Worm (Caenorhabditis elegans) whole organism, late embryonic: ENCODE results near the gene txt-14.

Source experiments
- C08G9.2 ChIP-seq: sonication (generic microtip); optimal IDR thresholded peaks from 2 replicates; lab custom pipeline; 2016; ENCODE audit warnings: mild to moderate bottlenecking, missing genetic modification characterization, moderate library complexity, missing compliant biosample characterization
- C38D4.7 ChIP-seq: fragments of 200-800 bp; sonication (Bioruptor generic); optimal IDR thresholded peaks from 2 replicates; lab custom pipeline; 2018; ENCODE audit warnings: mild to moderate bottlenecking, missing genetic modification characterization, moderate library complexity, missing compliant biosample characterization
- K02D7.2 ChIP-seq: sonication (generic microtip); optimal IDR thresholded peaks from 2 replicates; lab custom pipeline; 2017; ENCODE audit warnings: mild to moderate bottlenecking, missing genetic modification characterization, missing compliant biosample characterization
- Y22D7AL.16 ChIP-seq: sonication (generic microtip); optimal IDR thresholded peaks from 2 replicates; lab custom pipeline; 2016; ENCODE audit warnings: missing genetic modification characterization, missing compliant biosample characterization
- ahr-1 ChIP-seq: sonication (generic microtip); optimal IDR thresholded peaks from 2 replicates; lab custom pipeline; 2016; ENCODE audit warnings: missing genetic modification characterization, missing compliant biosample characterization
- ceh-18 ChIP-seq: sonication (generic microtip); optimal IDR thresholded peaks from 2 replicates; lab custom pipeline; 2016; ENCODE audit warnings: missing genetic modification characterization, missing compliant biosample characterization
- ceh-19 ChIP-seq: fragments of 200-800 bp; sonication (Bioruptor generic); optimal IDR thresholded peaks from 2 replicates; lab custom pipeline; 2018; ENCODE audit warnings: mild to moderate bottlenecking, missing genetic modification characterization, missing compliant biosample characterization
- ceh-24 ChIP-seq: sonication (generic microtip); optimal IDR thresholded peaks from 2 replicates; lab custom pipeline; 2016; ENCODE audit warnings: mild to moderate bottlenecking, missing genetic modification characterization, missing compliant biosample characterization
- ceh-30 ChIP-seq: fragments of 150-350 bp; optimal IDR thresholded peaks from 2 replicates; lab custom pipeline; 2014; ENCODE audit warnings: missing biosample characterization, missing genetic modification characterization
- ceh-31 ChIP-seq: sonication (generic microtip); optimal IDR thresholded peaks from 2 replicates; lab custom pipeline; 2016; ENCODE audit warnings: missing genetic modification characterization, missing compliant biosample characterization
- ceh-48 ChIP-seq: sonication (generic microtip); optimal IDR thresholded peaks from 2 replicates; lab custom pipeline; 2016; ENCODE audit warnings: missing genetic modification characterization, inconsistent platforms, missing compliant biosample characterization
- ceh-6 ChIP-seq: fragments of 200-800 bp; sonication (Bioruptor generic); optimal IDR thresholded peaks from 2 replicates; lab custom pipeline; 2018; ENCODE audit warnings: mild to moderate bottlenecking, missing genetic modification characterization, missing compliant biosample characterization
- che-1 ChIP-seq: sonication (generic microtip); optimal IDR thresholded peaks from 2 replicates; lab custom pipeline; 2016; ENCODE audit warnings: mild to moderate bottlenecking, missing genetic modification characterization, missing compliant biosample characterization
- dmd-4 ChIP-seq: sonication (generic microtip); optimal IDR thresholded peaks from 2 replicates; lab custom pipeline; 2016; ENCODE audit warnings: borderline replicate concordance, missing genetic modification characterization, missing compliant biosample characterization
- dve-1 ChIP-seq: sonication (generic microtip); optimal IDR thresholded peaks from 2 replicates; lab custom pipeline; 2017; ENCODE audit warnings: antibody characterized with exemption, mild to moderate bottlenecking, missing genetic modification characterization, missing compliant biosample characterization
- elt-2 ChIP-seq: sonication (generic microtip); optimal IDR thresholded peaks from 2 replicates; lab custom pipeline; 2016; ENCODE audit warnings: missing genetic modification reagents, missing genetic modification characterization, missing compliant biosample characterization
- ets-4 ChIP-seq: sonication (generic microtip); optimal IDR thresholded peaks from 2 replicates; lab custom pipeline; 2016; ENCODE audit warnings: missing genetic modification characterization, missing compliant biosample characterization
- eyg-1 ChIP-seq: sonication (generic microtip); optimal IDR thresholded peaks from 2 replicates; lab custom pipeline; 2016; ENCODE audit warnings: missing genotype, missing genetic modification characterization, missing compliant biosample characterization
- fkh-10 ChIP-seq: fragments of 150-350 bp; optimal IDR thresholded peaks from 2 replicates; lab custom pipeline; 2014; ENCODE audit warnings: missing biosample characterization, missing genetic modification reagents, missing genetic modification characterization
- fkh-6 ChIP-seq: sonication (generic microtip); optimal IDR thresholded peaks from 2 replicates; lab custom pipeline; 2016; ENCODE audit warnings: missing genetic modification characterization, missing compliant biosample characterization
- hlh-30 ChIP-seq: sonication (generic microtip); optimal IDR thresholded peaks from 2 replicates; lab custom pipeline; 2017; ENCODE audit warnings: antibody characterized with exemption, missing genetic modification characterization, missing compliant biosample characterization; ENCODE audit not compliant: insufficient read depth
- hlh-6 ChIP-seq: sonication (generic microtip); optimal IDR thresholded peaks from 2 replicates; lab custom pipeline; 2016; ENCODE audit warnings: missing genotype, missing genetic modification characterization, missing compliant biosample characterization
- hlh-8 ChIP-seq: sonication (generic microtip); optimal IDR thresholded peaks from 2 replicates; lab custom pipeline; 2016; ENCODE audit warnings: missing genotype, missing genetic modification characterization, missing compliant biosample characterization
- mec-3 ChIP-seq: sonication (generic microtip); optimal IDR thresholded peaks from 2 replicates; lab custom pipeline; 2016; ENCODE audit warnings: borderline replicate concordance, missing genetic modification characterization, missing compliant biosample characterization
- nhr-11 ChIP-seq: fragments of 150-350 bp; optimal IDR thresholded peaks from 2 replicates; lab custom pipeline; 2014; ENCODE audit warnings: missing biosample characterization, missing genetic modification characterization
- nhr-232 ChIP-seq: sonication (generic microtip); optimal IDR thresholded peaks from 2 replicates; lab custom pipeline; 2016; ENCODE audit warnings: missing genetic modification characterization, missing compliant biosample characterization
- npax-4 ChIP-seq: sonication (generic microtip); optimal IDR thresholded peaks from 2 replicates; lab custom pipeline; 2016; ENCODE audit warnings: missing genetic modification characterization, missing compliant biosample characterization
- odd-2 ChIP-seq: sonication (generic microtip); optimal IDR thresholded peaks from 2 replicates; lab custom pipeline; 2017; ENCODE audit warnings: antibody characterized with exemption, mild to moderate bottlenecking, missing genetic modification characterization, missing compliant biosample characterization
- pag-3 ChIP-seq: sonication (generic microtip); optimal IDR thresholded peaks from 2 replicates; lab custom pipeline; 2016; ENCODE audit warnings: missing compliant biosample characterization, missing genetic modification characterization, borderline replicate concordance
- pros-1 ChIP-seq: fragments of 150-350 bp; optimal IDR thresholded peaks from 2 replicates; lab custom pipeline; 2014; ENCODE audit warnings: missing biosample characterization, missing genetic modification reagents, missing genetic modification characterization
- rnt-1 ChIP-seq: sonication (generic microtip); optimal IDR thresholded peaks from 2 replicates; lab custom pipeline; 2016; ENCODE audit warnings: missing genetic modification characterization, missing compliant biosample characterization
- syd-9 ChIP-seq: sonication (generic microtip); optimal IDR thresholded peaks from 2 replicates; lab custom pipeline; 2016; ENCODE audit warnings: mild to moderate bottlenecking, missing genetic modification characterization, moderate library complexity, missing compliant biosample characterization
- tbx-2 ChIP-seq: sonication (generic microtip); optimal IDR thresholded peaks from 2 replicates; lab custom pipeline; 2016; ENCODE audit warnings: missing genetic modification characterization, missing compliant biosample characterization
- unc-42 ChIP-seq: sonication (generic microtip); optimal IDR thresholded peaks from 2 replicates; lab custom pipeline; 2016; ENCODE audit warnings: missing genotype, missing genetic modification characterization, missing compliant biosample characterization
- unc-55 ChIP-seq: sonication (generic microtip); optimal IDR thresholded peaks from 2 replicates; lab custom pipeline; 2017; ENCODE audit warnings: missing biosample characterization, missing genetic modification reagents, missing genetic modification characterization
- unc-86 ChIP-seq: sonication (generic microtip); optimal IDR thresholded peaks from 2 replicates; lab custom pipeline; 2016; ENCODE audit warnings: missing genetic modification characterization, missing compliant biosample characterization

Gene txt-14

ce11 chrV:18571533-18571932, 10.9 kb upstream of the txt-14 start, which contains the start of gene Y51A2D.21:
Y51A2D.21 (plus strand) TSS chrV:18571833.
- no peak for TF ChIP-seq ceh-6 (GFP tag; lab: Kevin White, UChicago)
- TF ChIP-seq ceh-24 (tag; lab: Kevin White, UChicago), result no peak
- TF ChIP-seq, all 69 proteins: peak for 0

- TF ChIP-seq eyg-1 (tag; lab: Kevin White, UChicago) (no peak), npax-4 (tag; lab: Kevin White, UChicago) (no peak), che-1 (tag; lab: Kevin White, UChicago) (no peak), ahr-1 (no peak), pag-3 (tag; lab: Kevin White, UChicago) (no peak), ceh-48 (tag; lab: Kevin White, UChicago) (no peak), ceh-18 (tag; lab: Kevin White, UChicago) (no peak), ceh-31 (tag; lab: Kevin White, UChicago) (no peak), fkh-6 (tag; lab: Kevin White, UChicago) (no peak), ceh-30 (no peak), unc-86 (tag; lab: Kevin White, UChicago) (no peak), hlh-8 (tag; lab: Kevin White, UChicago) (no peak)
Measured at ce11 chrV:18573199-18573598, 9.3 kb upstream of the txt-14 start.

- TF ChIP-seq syd-9 (tag; lab: Kevin White, UChicago) (no peak), nhr-232 (tag; lab: Kevin White, UChicago) (no peak), ceh-19 (GFP tag; lab: Kevin White, UChicago) (no peak), pros-1 (tag; lab: Kevin White, UChicago) (no peak), fkh-10 (GFP tag; lab: Kevin White, UChicago) (no peak), C08G9.2 (tag; lab: Kevin White, UChicago) (no peak), C38D4.7 (GFP tag; lab: Kevin White, UChicago) (no peak)
Measured at ce11 chrV:18575084-18575483, 7.4 kb upstream of the txt-14 start.

- TF ChIP-seq mec-3, result no peak
- TF ChIP-seq ets-4 (tag; lab: Kevin White, UChicago), result no peak
- TF ChIP-seq unc-86 (tag; lab: Kevin White, UChicago), result no peak
- TF ChIP-seq nhr-11 (tag; lab: Kevin White, UChicago), result no peak
- no peak for TF ChIP-seq ceh-6 (GFP tag; lab: Kevin White, UChicago)
Measured at ce11 chrV:18576128-18576527, 6.3 kb upstream of the txt-14 start.

ce11 chrV:18577458-18578078, 4.9 kb upstream of the txt-14 start:
- TF ChIP-seq elt-2, result peak; percentile 79
- TF ChIP-seq K02D7.2 (tag; lab: Kevin White, UChicago), result no peak

- TF ChIP-seq Y22D7AL.16 (tag; lab: Kevin White, UChicago), result no peak
- TF ChIP-seq mec-3, result no peak
- TF ChIP-seq unc-42 (tag; lab: Kevin White, UChicago), result no peak
- TF ChIP-seq ceh-24 (tag; lab: Kevin White, UChicago), result no peak
- no peak for TF ChIP-seq ceh-30
Measured at ce11 chrV:18578306-18578705, 4.2 kb upstream of the txt-14 start.

- TF ChIP-seq tbx-2 (tag; lab: Kevin White, UChicago), result no peak
- no peak for TF ChIP-seq ceh-24 (tag; lab: Kevin White, UChicago)
- TF ChIP-seq odd-2, result no peak
- no peak for TF ChIP-seq pag-3 (tag; lab: Kevin White, UChicago)
- TF ChIP-seq pros-1 (tag; lab: Kevin White, UChicago), result no peak
- TF ChIP-seq hlh-8 (tag; lab: Kevin White, UChicago), result no peak
- TF ChIP-seq syd-9 (tag; lab: Kevin White, UChicago), result no peak
- TF ChIP-seq ceh-19 (GFP tag; lab: Kevin White, UChicago), result no peak
- TF ChIP-seq dve-1 (tag; lab: Kevin White, UChicago), result no peak
- TF ChIP-seq mec-3, result no peak
- no peak for TF ChIP-seq hlh-6
- TF ChIP-seq unc-55, result no peak
- TF ChIP-seq dmd-4, result no peak
- no peak for TF ChIP-seq rnt-1 (tag; lab: Kevin White, UChicago)
- TF ChIP-seq K02D7.2 (tag; lab: Kevin White, UChicago), result no peak
- no peak for TF ChIP-seq hlh-30 (tag; lab: Kevin White, UChicago)
Measured at ce11 chrV:18579684-18580083, 2.8 kb upstream of the txt-14 start, which contains the start of gene Y51A2D.13. Y51A2D.13 (minus strand) TSS chrV:18579784.
